Fruit fly (Drosophila melanogaster) whole organism, embryonic: ENCODE data around the gene Wdr33.

Experiments used
- Adf1 ChIP-seq: fragments of 200-800 bp; sonication (Bioruptor generic); IDR thresholded peaks from 2 replicates; pipeline ENCODE4 v1.3.6; 2022; ENCODE audit warnings: missing biosample characterization, missing genetic modification characterization
- CG10209 ChIP-seq: fragments of 200-800 bp; sonication (Bioruptor generic); optimal IDR thresholded peaks from 3 replicates; lab custom pipeline; 2017; ENCODE audit warnings: missing biosample characterization, mild to moderate bottlenecking, missing genetic modification characterization, missing genetic modification reagents
- CG10321 ChIP-seq: fragments of 200-800 bp; sonication (Bioruptor generic); IDR thresholded peaks from 2 replicates; pipeline ENCODE4 v1.3.6; 2022; ENCODE audit warnings: missing biosample characterization, missing genetic modification characterization
- CG10543 ChIP-seq: fragments of 200-800 bp; sonication (Bioruptor generic); optimal IDR thresholded peaks from 3 replicates; lab custom pipeline; 2017; ENCODE audit warnings: missing biosample characterization, mild to moderate bottlenecking, missing genetic modification characterization, moderate library complexity
- CG11085 ChIP-seq: fragments of 200-800 bp; sonication (Bioruptor generic); IDR thresholded peaks from 2 replicates; pipeline ENCODE4 v1.3.6; 2022; ENCODE audit warnings: missing biosample characterization, missing genetic modification characterization
- CG11456 ChIP-seq: fragments of 200-800 bp; sonication (Bioruptor generic); IDR thresholded peaks from 3 replicates; pipeline ENCODE4 v1.3.6; 2022; ENCODE audit warnings: missing biosample characterization, missing genetic modification characterization
- CG11560 ChIP-seq: fragments of 200-800 bp; sonication (Bioruptor generic); IDR thresholded peaks from 3 replicates; pipeline ENCODE4 v1.3.6; 2022; ENCODE audit warnings: missing biosample characterization, missing genetic modification characterization
- CG13296 ChIP-seq: fragments of 200-800 bp; sonication (Bioruptor generic); optimal IDR thresholded peaks from 3 replicates; lab custom pipeline; 2018; ENCODE audit warnings: missing biosample characterization, mild to moderate bottlenecking, missing genetic modification characterization
- CG17359 ChIP-seq: fragments of 200-800 bp; sonication (Bioruptor generic); optimal IDR thresholded peaks from 3 replicates; lab custom pipeline; 2018; ENCODE audit warnings: missing biosample characterization, mild to moderate bottlenecking, missing genetic modification characterization, moderate library complexity
- CG17829 ChIP-seq: fragments of 200-800 bp; optimal IDR thresholded peaks from 2 replicates; lab custom pipeline; 2019; ENCODE audit warnings: missing biosample characterization, mild to moderate bottlenecking, missing genetic modification characterization, moderate library complexity
- CG1832 ChIP-seq: fragments of 200-800 bp; sonication (Bioruptor generic); optimal IDR thresholded peaks from 2 replicates; lab custom pipeline; 2017; ENCODE audit warnings: missing biosample characterization, mild to moderate bottlenecking, missing genetic modification characterization, inconsistent platforms
- CG32767 ChIP-seq: fragments of 200-800 bp; sonication (Bioruptor generic); IDR thresholded peaks from 2 replicates; pipeline ENCODE4 v1.3.6; 2022; ENCODE audit warnings: missing biosample characterization, missing genetic modification characterization
- CG3407 ChIP-seq: fragments of 200-800 bp; sonication (Bioruptor generic); optimal IDR thresholded peaks from 2 replicates; lab custom pipeline; 2018; ENCODE audit warnings: missing biosample characterization, mild to moderate bottlenecking, missing genetic modification characterization
- CG5180 ChIP-seq: fragments of 200-800 bp; sonication (Bioruptor generic); optimal IDR thresholded peaks from 3 replicates; lab custom pipeline; 2017; ENCODE audit warnings: missing biosample characterization, missing genetic modification characterization, mild to moderate bottlenecking, moderate library complexity, missing genetic modification reagents
- CG6791 ChIP-seq: fragments of 200-800 bp; sonication (Bioruptor generic); IDR thresholded peaks from 3 replicates; pipeline ENCODE4 v1.3.6; 2022; ENCODE audit warnings: missing biosample characterization, missing genetic modification characterization; ENCODE audit not compliant: partially characterized antibody
- CG7928 ChIP-seq: fragments of 200-800 bp; sonication (Bioruptor generic); optimal IDR thresholded peaks from 2 replicates; lab custom pipeline; 2017; ENCODE audit warnings: missing biosample characterization, mild to moderate bottlenecking, missing genetic modification characterization
- CG8765 ChIP-seq: fragments of 200-800 bp; sonication (Bioruptor generic); IDR thresholded peaks from 2 replicates; pipeline ENCODE4 v1.3.6; 2022; ENCODE audit warnings: missing biosample characterization, missing genetic modification characterization
- Camta ChIP-seq: fragments of 200-800 bp; sonication (Bioruptor generic); optimal IDR thresholded peaks from 2 replicates; lab custom pipeline; 2016; ENCODE audit warnings: missing biosample characterization, missing genetic modification characterization
- CrebB ChIP-seq: fragments of 200-800 bp; sonication (Bioruptor generic); optimal IDR thresholded peaks from 3 replicates; lab custom pipeline; 2018; ENCODE audit warnings: missing biosample characterization, mild to moderate bottlenecking, missing genetic modification characterization
- Dbx ChIP-seq: fragments of 200-800 bp; sonication (Bioruptor generic); IDR thresholded peaks from 3 replicates; pipeline ENCODE4 v1.3.6; 2022; ENCODE audit warnings: missing biosample characterization, missing genetic modification characterization
- Deaf1 ChIP-seq: fragments of 200-800 bp; optimal IDR thresholded peaks from 3 replicates; lab custom pipeline; 2019; ENCODE audit warnings: missing biosample characterization, mild to moderate bottlenecking, missing genetic modification characterization, moderate library complexity
- E2f2 ChIP-seq: fragments of 200-800 bp; sonication (Bioruptor generic); IDR thresholded peaks from 2 replicates; pipeline ENCODE4 v1.3.6; 2022; ENCODE audit warnings: missing biosample characterization, missing genetic modification characterization
- Ets65A ChIP-seq: fragments of 200-800 bp; sonication (Bioruptor generic); peaks from one replicate; lab custom pipeline; 2016; ENCODE audit warnings: missing biosample characterization, missing genetic modification characterization
- Fer1 ChIP-seq: fragments of 200-800 bp; sonication (Bioruptor generic); optimal IDR thresholded peaks from 2 replicates; lab custom pipeline; 2017; ENCODE audit warnings: missing biosample characterization, mild to moderate bottlenecking, missing genetic modification characterization
- Med ChIP-seq: fragments of 200-800 bp; sonication (Bioruptor generic); peaks from one replicate; lab custom pipeline; 2016; ENCODE audit warnings: missing biosample characterization, missing genetic modification characterization, mild to moderate bottlenecking, inconsistent platforms, moderate library complexity
- NC2β ChIP-seq: fragments of 200-800 bp; sonication (Bioruptor generic); optimal IDR thresholded peaks from 2 replicates; lab custom pipeline; 2016; ENCODE audit warnings: missing biosample characterization, missing genetic modification characterization
- Rfx ChIP-seq: fragments of 200-800 bp; sonication (Bioruptor generic); IDR thresholded peaks from 2 replicates; pipeline ENCODE4 v1.3.6; 2022; ENCODE audit warnings: missing biosample characterization, missing genetic modification characterization
- Vsx1 ChIP-seq: fragments of 200-800 bp; sonication (Bioruptor generic); optimal IDR thresholded peaks from 2 replicates; lab custom pipeline; 2017; ENCODE audit warnings: missing biosample characterization, mild to moderate bottlenecking, missing genetic modification characterization, missing genetic modification reagents
- ase ChIP-seq: fragments of 200-800 bp; sonication (Bioruptor generic); IDR thresholded peaks from 3 replicates; pipeline ENCODE4 v1.3.6; 2022; ENCODE audit warnings: missing biosample characterization, missing genetic modification characterization
- ato ChIP-seq: fragments of 200-800 bp; sonication (Bioruptor generic); IDR thresholded peaks from 2 replicates; pipeline ENCODE4 v1.3.6; 2022; ENCODE audit warnings: missing biosample characterization, missing genetic modification characterization; ENCODE audit not compliant: partially characterized antibody
- cg ChIP-seq: fragments of 200-800 bp; sonication (Bioruptor generic); optimal IDR thresholded peaks from 3 replicates; lab custom pipeline; 2019; ENCODE audit warnings: missing biosample characterization, mild to moderate bottlenecking, missing genetic modification characterization, moderate library complexity
- chm ChIP-seq: fragments of 200-800 bp; sonication (Bioruptor generic); IDR thresholded peaks from 2 replicates; pipeline ENCODE4 v1.3.6; 2022; ENCODE audit warnings: missing biosample characterization, missing genetic modification characterization
- crol ChIP-seq: fragments of 200-800 bp; sonication (Bioruptor generic); IDR thresholded peaks from 2 replicates; pipeline ENCODE4 v1.3.6; 2022; ENCODE audit warnings: missing biosample characterization, missing genetic modification characterization
- ewg ChIP-seq: fragments of 200-800 bp; sonication (Bioruptor generic); optimal IDR thresholded peaks from 3 replicates; lab custom pipeline; 2017; ENCODE audit warnings: mild to moderate bottlenecking, missing biosample characterization, missing genetic modification reagents, missing genetic modification characterization
- exex ChIP-seq: fragments of 200-800 bp; sonication (Bioruptor generic); optimal IDR thresholded peaks from 4 replicates; lab custom pipeline; 2018; ENCODE audit warnings: missing biosample characterization, mild to moderate bottlenecking, missing genetic modification characterization, moderate library complexity
- gro ChIP-seq: fragments of 200-800 bp; sonication (Bioruptor generic); optimal IDR thresholded peaks from 2 replicates; lab custom pipeline; 2016; ENCODE audit warnings: missing biosample characterization, missing genetic modification characterization
- gsb-n ChIP-seq: fragments of 200-800 bp; sonication (Bioruptor generic); optimal IDR thresholded peaks from 3 replicates; lab custom pipeline; 2018; ENCODE audit warnings: missing biosample characterization, mild to moderate bottlenecking, missing genetic modification characterization
- hbn ChIP-seq: fragments of 200-800 bp; sonication (Bioruptor generic); IDR thresholded peaks from 2 replicates; pipeline ENCODE4 v1.3.6; 2022; ENCODE audit warnings: missing biosample characterization, missing genetic modification characterization; ENCODE audit not compliant: partially characterized antibody
- hkb ChIP-seq, 2 experiments: fragments of 200-800 bp in 1 of 2; fragments of >200 bp in 1 of 2; sonication (Bioruptor generic) in 1 of 2; IDR thresholded peaks in 1 of 2; optimal IDR thresholded peaks in 1 of 2; 2 replicates each; pipeline versions ENCODE4 v1.3.6 to Lab custom; 2017 to 2022; ENCODE audit warnings: missing biosample characterization in 1 of 2, missing genetic modification characterization in 1 of 2
- lab ChIP-seq: fragments of 200-800 bp; sonication (Bioruptor generic); optimal IDR thresholded peaks from 3 replicates; lab custom pipeline; 2017; ENCODE audit warnings: missing biosample characterization, missing genetic modification characterization, mild to moderate bottlenecking, moderate library complexity, missing genetic modification reagents
- nerfin-1 ChIP-seq: fragments of 200-800 bp; sonication (Bioruptor generic); optimal IDR thresholded peaks from 3 replicates; lab custom pipeline; 2019; ENCODE audit warnings: missing biosample characterization, mild to moderate bottlenecking, missing genetic modification characterization, moderate library complexity
- nerfin-2 ChIP-seq: fragments of 200-800 bp; sonication (Bioruptor generic); IDR thresholded peaks from 2 replicates; pipeline ENCODE4 v1.3.6; 2022; ENCODE audit warnings: missing biosample characterization, missing genetic modification characterization; ENCODE audit not compliant: partially characterized antibody
- org-1 ChIP-seq: fragments of 200-800 bp; sonication (Bioruptor generic); optimal IDR thresholded peaks from 2 replicates; lab custom pipeline; 2017; ENCODE audit warnings: missing biosample characterization, missing genetic modification characterization
- sens ChIP-seq: fragments of 200-800 bp; sonication (Bioruptor generic); peaks from one replicate; lab custom pipeline; 2016; ENCODE audit warnings: missing biosample characterization, missing genetic modification characterization
- sug ChIP-seq: fragments of 200-800 bp; optimal IDR thresholded peaks from 2 replicates; lab custom pipeline; 2019; ENCODE audit warnings: missing biosample characterization, mild to moderate bottlenecking, missing genetic modification characterization, moderate library complexity
- trem ChIP-seq: fragments of 200-800 bp; optimal IDR thresholded peaks from 3 replicates; lab custom pipeline; 2019; ENCODE audit warnings: missing biosample characterization, mild to moderate bottlenecking, missing genetic modification characterization, moderate library complexity
- ttk ChIP-seq: fragments of 200-800 bp; sonication (Bioruptor generic); IDR thresholded peaks from 2 replicates; pipeline ENCODE4 v2.1.2; 2022; ENCODE audit warnings: missing biosample characterization, missing genetic modification characterization
- unc-4 ChIP-seq: fragments of 200-800 bp; sonication (Bioruptor generic); IDR thresholded peaks from 2 replicates; pipeline ENCODE4 v1.3.6; 2022; ENCODE audit warnings: missing biosample characterization, missing genetic modification characterization; ENCODE audit not compliant: partially characterized antibody
- zf30C ChIP-seq: fragments of 200-800 bp; sonication (Bioruptor generic); optimal IDR thresholded peaks from 3 replicates; lab custom pipeline; 2018; ENCODE audit warnings: missing biosample characterization, mild to moderate bottlenecking, missing genetic modification characterization

Gene Wdr33

DNA sequence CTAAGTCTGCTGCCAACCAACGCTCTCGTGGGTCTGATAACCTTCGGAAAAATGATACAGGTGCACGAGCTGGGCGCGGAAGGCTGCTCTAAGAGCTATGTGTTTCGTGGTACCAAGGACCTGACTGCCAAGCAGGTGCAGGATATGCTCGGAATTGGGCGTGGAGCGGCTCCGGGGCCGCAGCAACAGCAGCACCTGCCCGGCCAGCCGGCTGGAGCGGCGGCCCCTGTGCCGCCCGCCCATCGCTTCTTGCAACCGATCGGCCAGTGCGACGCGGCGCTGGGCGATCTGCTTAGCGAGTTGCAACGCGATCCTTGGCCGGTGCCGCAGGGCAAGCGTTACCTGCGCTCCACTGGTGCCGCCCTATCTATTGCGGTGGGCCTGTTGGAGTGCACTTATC is 10.5 kb upstream of the Wdr33 start:
- TF ChIP-seq CG1832 (peak; percentile 8), sens (GFP tag; lab: Kevin White, UChicago) (peak; percentile 30), ttk (GFP tag; lab: Robert Waterston, UW) (0 out of 2 replicates have a peak, but pooled peaks have one; percentile 17), Med (peak; percentile 55), Rfx (GFP tag; lab: Robert Waterston, UW) (0 out of 2 replicates have a peak, but pooled peaks have one; percentile 7), gsb-n (tag; lab: Kevin White, UChicago) (no peak), unc-4 (GFP tag; lab: Robert Waterston, UW) (no peak), CG32767 (GFP tag; lab: Robert Waterston, UW) (no peak), CG10209 (GFP tag; lab: Kevin White, UChicago) (no peak)

dm6 chr3R:5653887-5654286 is 6.5 kb upstream of the Wdr33 start:
- TF ChIP-seq CG3407 (GFP tag; lab: Kevin White, UChicago) = no peak
- no peak for TF ChIP-seq NC2β (GFP tag; lab: Kevin White, UChicago)
- TF ChIP-seq CG8765 (GFP tag; lab: Robert Waterston, UW) = no peak
- TF ChIP-seq Dbx (GFP tag; lab: Robert Waterston, UW) = peak; percentile 14; the same call in 1 of the 3 replicates
- TF ChIP-seq CG17829 (tag; lab: Kevin White, UChicago) = no peak
- peak; percentile 33 for TF ChIP-seq CG10543
- TF ChIP-seq hbn (GFP tag; lab: Robert Waterston, UW) = no peak
- no peak for TF ChIP-seq CG11560 (tag; lab: Robert Waterston, UW)
- no peak for TF ChIP-seq CrebB (tag; lab: Kevin White, UChicago)
- no peak for TF ChIP-seq CG6791
- TF ChIP-seq Deaf1 = no peak
- TF ChIP-seq CG10321 (GFP tag; lab: Robert Waterston, UW) = no peak
- TF ChIP-seq nerfin-2 (GFP tag; lab: Robert Waterston, UW) = no peak
- TF ChIP-seq cg = no peak
- no peak for TF ChIP-seq org-1 (GFP tag; lab: Kevin White, UChicago)
- TF ChIP-seq crol (GFP tag; lab: Robert Waterston, UW) = peak; percentile 21; the same call in 1 of the 2 replicates
- TF ChIP-seq ase (GFP tag; lab: Robert Waterston, UW) = no peak
- peak; percentile 14 for TF ChIP-seq zf30C (GFP tag; lab: Kevin White, UChicago)
- TF ChIP-seq CG17359 (tag; lab: Kevin White, UChicago) = no peak
- TF ChIP-seq CG11085 (GFP tag; lab: Robert Waterston, UW) = no peak
- no peak for TF ChIP-seq CG11456
- TF ChIP-seq nerfin-1 = no peak
- no peak for TF ChIP-seq trem
- peak; percentile 24 for TF ChIP-seq lab (GFP tag; lab: Kevin White, UChicago)
- peak; percentile 67 for TF ChIP-seq CG5180 (GFP tag; lab: Kevin White, UChicago)
- peak; percentile 44 for TF ChIP-seq Vsx1 (GFP tag; lab: Kevin White, UChicago)
- TF ChIP-seq exex (tag; lab: Kevin White, UChicago) = peak; percentile 98
- no peak for TF ChIP-seq hkb (optimal IDR thresholded peaks at IDR 0.05; lab: Kevin White, UChicago)
- peak; percentile 20 for TF ChIP-seq hkb (GFP tag; IDR thresholded peaks at IDR 0.05; lab: Robert Waterston, UW)
- no peak for TF ChIP-seq CG7928 (GFP tag; lab: Kevin White, UChicago)
- peak; percentile 16 for TF ChIP-seq Fer1 (GFP tag; lab: Kevin White, UChicago)
- peak; percentile 9; the same call in 1 of the 2 replicates for TF ChIP-seq E2f2
- no peak for TF ChIP-seq Adf1 (GFP tag; lab: Robert Waterston, UW)
- TF ChIP-seq Ets65A = no peak
- TF ChIP-seq ato = 0 out of 2 replicates have a peak, but pooled peaks have one; percentile 14
- no peak for TF ChIP-seq gro
- TF ChIP-seq CG13296 = peak; percentile 13
- no peak for TF ChIP-seq chm (GFP tag; lab: Robert Waterston, UW)
- no peak for TF ChIP-seq ewg (GFP tag; lab: Kevin White, UChicago)
- no peak for TF ChIP-seq Camta
- TF ChIP-seq sug = peak; percentile 65
